Worm (Caenorhabditis elegans): Measurements from ENCODE around the gene C44B12.3.

C44B12.3 gene

ce11 chrIV:1108030-1108429, 3.5 kb downstream of the C44B12.3 start (continued):
- TF ChIP-seq efl-1 (optimal IDR thresholded peaks at IDR 0.05), result peak in 1 of 2 experiments; percentile 19
- no peak for TF ChIP-seq efl-1 (GFP tag; optimal IDR thresholded peaks at IDR 0.05 in 1 of 2)
- no peak for TF ChIP-seq F16B12.6 (tag; optimal IDR thresholded peaks at IDR 0.05)
- TF ChIP-seq unc-98 (GFP tag; IDR thresholded peaks at IDR 0.05), result no peak
- peak; percentile 50 for TF ChIP-seq nhr-20 (tag; optimal IDR thresholded peaks at IDR 0.05)
- no peak for TF ChIP-seq lin-35 (GFP tag; optimal IDR thresholded peaks at IDR 0.05)
- TF ChIP-seq mdl-1 (tag; optimal IDR thresholded peaks at IDR 0.05), result no peak
- peak; percentile 7 for TF ChIP-seq xbp-1 (tag; optimal IDR thresholded peaks at IDR 0.05)
- TF ChIP-seq rnt-1 (tag; optimal IDR thresholded peaks at IDR 0.05), result peak; percentile 88
- no peak for TF ChIP-seq grh-1 (GFP tag; IDR thresholded peaks at IDR 0.05)
- TF ChIP-seq aha-1 (tag; optimal IDR thresholded peaks at IDR 0.05), result no peak
- TF ChIP-seq nhr-71 (tag; optimal IDR thresholded peaks at IDR 0.05), result peak; percentile 88
- no peak for TF ChIP-seq unc-62 (GFP tag; optimal IDR thresholded peaks at IDR 0.05)
- no peak for TF ChIP-seq aly-2 (tag; optimal IDR thresholded peaks at IDR 0.05)
- no peak for TF ChIP-seq nhr-84 (tag; optimal IDR thresholded peaks at IDR 0.05)
- TF ChIP-seq ztf-11 (tag; optimal IDR thresholded peaks at IDR 0.05), result no peak
- peak; percentile 63 for TF ChIP-seq nhr-19 (GFP tag; conservative IDR thresholded peaks at IDR 0.05)
- no peak for TF ChIP-seq unc-30 (tag; optimal IDR thresholded peaks at IDR 0.05)
- TF ChIP-seq snpc-4 (tag; optimal IDR thresholded peaks at IDR 0.05), result no peak
- TF ChIP-seq lin-39 (tag; optimal IDR thresholded peaks at IDR 0.05), result peak; percentile 85
- no peak for TF ChIP-seq nhr-28 (tag; optimal IDR thresholded peaks at IDR 0.05)
- TF ChIP-seq pag-3 (tag; optimal IDR thresholded peaks at IDR 0.05; ENCODE audit: borderline replicate concordance, insufficient read depth), result peak; percentile 53
- no peak for TF ChIP-seq nhr-11 (tag; optimal IDR thresholded peaks at IDR 0.05)
- no peak for TF ChIP-seq Y116A8C.19 (tag; optimal IDR thresholded peaks at IDR 0.05; ENCODE audit: borderline replicate concordance)
- no peak for TF ChIP-seq irx-1 (tag; optimal IDR thresholded peaks at IDR 0.05)
- TF ChIP-seq lin-14 (GFP tag; optimal IDR thresholded peaks at IDR 0.05), result peak; percentile 80
- no peak for TF ChIP-seq elt-3 (tag; optimal IDR thresholded peaks at IDR 0.05)
- no peak for TF ChIP-seq nhr-85 (tag)
- TF ChIP-seq elt-2 (tag; optimal IDR thresholded peaks at IDR 0.05), result no peak
- no peak for TF ChIP-seq hlh-4 (tag; optimal IDR thresholded peaks at IDR 0.05)
- TF ChIP-seq pax-3 (tag; optimal IDR thresholded peaks at IDR 0.05), result no peak
- no peak for TF ChIP-seq fkh-10 (GFP tag; optimal IDR thresholded peaks at IDR 0.05)
- no peak for TF ChIP-seq alr-1 (tag; optimal IDR thresholded peaks at IDR 0.05; ENCODE audit: borderline replicate concordance)
- no peak for TF ChIP-seq C16A3.4 (tag; optimal IDR thresholded peaks at IDR 0.05)
- no peak for TF ChIP-seq unc-86 (tag; optimal IDR thresholded peaks at IDR 0.05)
- peak; percentile 32 for TF ChIP-seq tbx-2 (tag; optimal IDR thresholded peaks at IDR 0.05)
- no peak for TF ChIP-seq jun-1 (tag; optimal IDR thresholded peaks at IDR 0.05)
- no peak for TF ChIP-seq vab-15 (tag; optimal IDR thresholded peaks at IDR 0.05)
- peak; percentile 12 for TF ChIP-seq fos-1 (tag; optimal IDR thresholded peaks at IDR 0.05)
- no peak for TF ChIP-seq pqm-1 (tag; optimal IDR thresholded peaks at IDR 0.05)
- TF ChIP-seq ceh-63 (GFP tag; optimal IDR thresholded peaks at IDR 0.05), result no peak
- no peak for TF ChIP-seq skn-1 (tag; optimal IDR thresholded peaks at IDR 0.05)
- TF ChIP-seq ceh-82 (tag; optimal IDR thresholded peaks at IDR 0.05), result no peak
- peak; percentile 70 for TF ChIP-seq dsc-1 (tag; optimal IDR thresholded peaks at IDR 0.05)
- TF ChIP-seq mab-9 (GFP tag; IDR thresholded peaks at IDR 0.05), result no peak
- no peak for TF ChIP-seq sup-37 (GFP tag; optimal IDR thresholded peaks at IDR 0.05)
- TF ChIP-seq sptf-1 (tag; optimal IDR thresholded peaks at IDR 0.05), result no peak
- no peak for TF ChIP-seq ceh-88 (GFP tag; IDR thresholded peaks at IDR 0.05)
- peak; percentile 72 for TF ChIP-seq snu-23 (GFP tag; optimal IDR thresholded peaks at IDR 0.05)
